Worm (Caenorhabditis elegans) whole organism, young adult: Measurements from ENCODE around the gene F53B3.5.

Source experiments
- attf-5 ChIP-seq: fragments of 200-800 bp; sonication (Bioruptor generic); optimal IDR thresholded peaks from 2 replicates; lab custom pipeline; 2018; ENCODE audit warnings: mild to moderate bottlenecking, missing genetic modification characterization, missing compliant biosample characterization
- madf-8 ChIP-seq: fragments of 200-800 bp; sonication (Bioruptor generic); conservative IDR thresholded peaks from 2 replicates; pipeline ENCODE4 v1.3.6; 2022; ENCODE audit warnings: missing genetic modification reagents, missing genetic modification characterization, missing compliant biosample characterization
- mcd-1 ChIP-seq: fragments of 200-800 bp; sonication (Bioruptor generic); IDR thresholded peaks from 2 replicates; pipeline ENCODE4 v1.3.6; 2022; ENCODE audit warnings: missing genetic modification reagents, missing genetic modification characterization, missing compliant biosample characterization
- pha-4 ChIP-seq: fragments of 150-350 bp; sonication (generic microtip); optimal IDR thresholded peaks from 2 replicates; lab custom pipeline; 2014; ENCODE audit warnings: missing biosample characterization, missing genetic modification reagents, missing genetic modification characterization

DNA sequence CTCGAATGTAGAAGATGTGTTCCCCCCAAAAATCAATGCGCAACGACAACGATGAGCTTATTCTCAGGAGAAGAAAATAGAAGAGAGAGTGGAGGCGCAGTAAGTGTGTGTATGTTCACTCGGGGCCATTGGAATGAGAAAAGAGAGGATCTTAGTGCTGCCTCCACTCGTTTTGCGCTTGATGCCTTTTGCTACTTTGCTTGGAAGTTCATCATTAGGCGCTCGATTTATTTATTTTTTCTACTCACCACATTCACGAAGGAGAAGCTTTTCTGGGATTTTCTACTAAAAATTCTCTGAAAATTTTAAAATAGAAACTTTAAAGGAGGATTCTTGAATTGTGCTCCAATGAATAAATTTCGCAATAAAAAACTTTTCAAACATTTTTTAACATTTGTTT is 18.9 kb upstream of the F53B3.5 start, which contains the start of gene F52B10.3:
- TF ChIP-seq attf-5 (GFP tag; lab: Kevin White, UChicago): no peak
- TF ChIP-seq mcd-1 (GFP tag; lab: Robert Waterston, UW): no peak
- no peak for TF ChIP-seq madf-8
- no peak for TF ChIP-seq pha-4 (tag; lab: Kevin White, UChicago)
